Fruit fly (Drosophila melanogaster): ENCODE results near the gene CG42394.

Gene CG42394

DNA sequence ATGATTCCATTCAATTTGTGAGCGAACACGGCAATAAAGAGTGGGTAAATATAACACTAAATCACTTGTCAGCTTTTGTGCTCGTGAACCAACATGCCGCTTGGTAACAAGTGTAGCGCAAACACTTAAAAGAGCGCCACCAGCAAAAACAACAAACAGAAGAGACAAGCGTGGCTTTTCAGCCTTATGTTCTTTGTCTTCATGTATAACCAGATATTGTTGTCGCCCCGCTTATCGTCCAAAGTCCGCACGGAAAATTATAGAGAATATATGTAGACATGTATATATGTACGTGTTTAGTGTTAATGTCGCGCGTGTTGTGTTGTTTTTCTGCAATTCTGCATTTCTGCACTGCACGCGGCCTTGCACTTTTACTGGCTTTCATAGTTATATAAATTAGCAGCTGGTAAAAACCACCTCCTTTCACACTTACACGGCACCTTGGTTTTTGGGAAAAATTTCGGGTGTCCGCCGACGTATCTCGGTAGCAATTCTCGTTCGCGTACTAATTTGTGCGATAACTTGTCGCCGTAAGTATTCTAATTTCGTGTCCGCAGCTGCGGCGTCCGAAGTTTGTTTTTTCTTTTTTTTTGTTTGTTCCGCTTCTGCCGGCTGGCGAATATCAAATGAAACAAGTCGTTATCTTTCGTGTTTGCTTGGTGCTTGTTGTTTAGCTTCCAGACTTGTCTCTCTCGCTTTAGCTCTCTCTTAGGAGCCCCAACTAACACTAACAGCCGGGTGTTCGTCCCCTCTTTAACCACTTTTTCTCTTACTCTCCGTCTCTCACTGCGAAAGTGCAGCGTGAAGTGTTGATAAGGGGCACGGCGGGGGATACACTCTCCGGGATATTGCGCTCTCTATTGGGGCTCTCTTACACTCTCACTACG, 39.3 kb downstream of the CG42394 start (continued):
- TF ChIP-seq ci (GFP tag; IDR thresholded peaks at IDR 0.05) = peak; percentile 77
- TF ChIP-seq CG18599 (GFP tag; optimal IDR thresholded peaks at IDR 0.05) = peak; percentile 38
- peak; percentile 98 for TF ChIP-seq crol (GFP tag; IDR thresholded peaks at IDR 0.05)
- peak; percentile 99 for TF ChIP-seq nom (GFP tag; optimal IDR thresholded peaks at IDR 0.05)
- peak; percentile 30 for TF ChIP-seq caup (GFP tag; optimal IDR thresholded peaks at IDR 0.05; ENCODE audit: severe bottlenecking)
- no peak for TF ChIP-seq prd (optimal IDR thresholded peaks at IDR 0.05)
- peak; percentile 41; the same call in 1 of the 3 replicates for TF ChIP-seq prd (GFP tag; IDR thresholded peaks at IDR 0.05)
- TF ChIP-seq NC2β (GFP tag; optimal IDR thresholded peaks at IDR 0.05) = no peak
- TF ChIP-seq CG13424 (tag; optimal IDR thresholded peaks at IDR 0.05) = peak; percentile 15
- peak; percentile 50 for TF ChIP-seq Fer3 (tag; optimal IDR thresholded peaks at IDR 0.05)
- TF ChIP-seq tio (GFP tag; optimal IDR thresholded peaks at IDR 0.05) = no peak
- peak; percentile 83 for TF ChIP-seq yki (optimal IDR thresholded peaks at IDR 0.05)
- TF ChIP-seq CG6854 (GFP tag; optimal IDR thresholded peaks at IDR 0.05) = no peak
- peak; percentile 50; the same call in 1 of the 2 replicates for TF ChIP-seq CG11696 (GFP tag; IDR thresholded peaks at IDR 0.05)
- TF ChIP-seq CG11695 (GFP tag; IDR thresholded peaks at IDR 0.05) = 0 out of 3 replicates have a peak, but pooled peaks have one; percentile 6
- TF ChIP-seq lab (GFP tag; optimal IDR thresholded peaks at IDR 0.05) = peak; percentile 55
- peak; percentile 79 for TF ChIP-seq kah (GFP tag; optimal IDR thresholded peaks at IDR 0.05)
- peak; percentile 2 for TF ChIP-seq Xbp1 (GFP tag; optimal IDR thresholded peaks at IDR 0.05)
- peak; percentile 57; the same call in 3 of the 4 replicates for TF ChIP-seq Dll (GFP tag; IDR thresholded peaks at IDR 0.05; ENCODE audit: partially characterized antibody)
- no peak for TF ChIP-seq CG5180 (GFP tag; optimal IDR thresholded peaks at IDR 0.05)
- TF ChIP-seq sob (GFP tag; IDR thresholded peaks at IDR 0.05) = peak; percentile 6; the same call in 1 of the 2 replicates
- peak; percentile 31 for TF ChIP-seq Antp (GFP tag; optimal IDR thresholded peaks at IDR 0.05)
- TF ChIP-seq CG10274 (GFP tag; optimal IDR thresholded peaks at IDR 0.05) = peak; percentile 98
- no peak for TF ChIP-seq CG4282 (GFP tag; optimal IDR thresholded peaks at IDR 0.05)
- peak; percentile 28; the same call in 1 of the 2 replicates for TF ChIP-seq CG16779 (GFP tag; IDR thresholded peaks at IDR 0.05)
- TF ChIP-seq dmrt99B (tag; optimal IDR thresholded peaks at IDR 0.05) = peak; percentile 30
- peak; percentile 33 for TF ChIP-seq BtbVII (GFP tag; optimal IDR thresholded peaks at IDR 0.05)
- peak; percentile 82 for TF ChIP-seq mirr (GFP tag; optimal IDR thresholded peaks at IDR 0.05)
- TF ChIP-seq Bgb (GFP tag; IDR thresholded peaks at IDR 0.05; ENCODE audit: partially characterized antibody) = 0 out of 2 replicates have a peak, but pooled peaks have one; percentile 34
- no peak for TF ChIP-seq eve (GFP tag; optimal IDR thresholded peaks at IDR 0.05)
- peak; percentile 4 to 82 for TF ChIP-seq bsh (GFP tag; optimal IDR thresholded peaks at IDR 0.05)
- no peak for TF ChIP-seq Mes4 (GFP tag; optimal IDR thresholded peaks at IDR 0.05)
- peak; percentile 15 for TF ChIP-seq CG18262 (tag; optimal IDR thresholded peaks at IDR 0.05)
- no peak for TF ChIP-seq Dfd (GFP tag; optimal IDR thresholded peaks at IDR 0.05)
- TF ChIP-seq oc (tag; optimal IDR thresholded peaks at IDR 0.05) = no peak
- TF ChIP-seq Adf1 (GFP tag; IDR thresholded peaks at IDR 0.05) = peak; percentile 52; the same call in 1 of the 2 replicates
- peak; percentile 10 for TF ChIP-seq tap (tag; optimal IDR thresholded peaks at IDR 0.05)
- peak; percentile 25; the same call in 1 of the 4 replicates for TF ChIP-seq Gug (GFP tag; IDR thresholded peaks at IDR 0.05)
- TF ChIP-seq CG34224 (GFP tag; IDR thresholded peaks at IDR 0.05; ENCODE audit: partially characterized antibody) = peak; percentile 52
- no peak for TF ChIP-seq MESR4 (GFP tag; optimal IDR thresholded peaks at IDR 0.05)
- peak; percentile 96 to 97 for TF ChIP-seq Trl (optimal IDR thresholded peaks at IDR 0.05)
- no peak for TF ChIP-seq Trl (GFP tag; optimal IDR thresholded peaks at IDR 0.05)
- TF ChIP-seq CG32772 (GFP tag; IDR thresholded peaks at IDR 0.05) = peak; percentile 21; the same call in 1 of the 2 replicates
- TF ChIP-seq CG17328 (GFP tag; IDR thresholded peaks at IDR 0.05) = 0 out of 2 replicates have a peak, but pooled peaks have one; percentile 12
- TF ChIP-seq inv (GFP tag; IDR thresholded peaks at IDR 0.05; ENCODE audit: partially characterized antibody) = no peak
- peak; percentile 6 for TF ChIP-seq CG12744 (GFP tag; optimal IDR thresholded peaks at IDR 0.05)
- peak; percentile 39; the same call in 1 of the 3 replicates for TF ChIP-seq CG17361 (GFP tag; IDR thresholded peaks at IDR 0.05)
- no peak for TF ChIP-seq CG16815 (GFP tag; optimal IDR thresholded peaks at IDR 0.05)

Measured in whole organism, embryonic.